Worm (Caenorhabditis elegans): ENCODE results near the gene K03A1.4.

K03A1.4 gene

DNA sequence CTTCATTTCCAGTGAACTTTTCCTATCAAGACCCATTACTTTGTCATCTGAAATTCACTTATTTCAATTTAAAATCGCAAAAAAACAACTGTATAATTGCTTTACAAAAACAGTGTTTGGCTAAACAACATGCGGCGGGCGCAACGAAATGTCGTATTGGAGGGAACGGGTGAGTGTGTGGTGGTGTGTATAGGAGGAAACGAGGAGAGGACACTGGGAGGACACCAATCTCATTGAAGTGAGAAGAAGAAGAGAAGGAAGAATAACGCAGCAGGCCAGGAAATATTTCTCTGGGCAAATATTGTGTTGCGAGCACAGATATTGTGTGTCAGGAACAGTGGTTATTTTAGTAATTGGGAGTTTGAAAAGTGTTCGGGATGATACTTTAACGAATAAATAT is 44.0 kb downstream of the K03A1.4 start, which contains the start of gene F46H5.4:
Gene F46H5.4, minus strand, starts transcription at position 53 of the 400 bp plus-strand sequence.
- TF ChIP-seq lag-1 (GFP tag; IDR thresholded peaks at IDR 0.05) (no peak), mxl-1 (tag; optimal IDR thresholded peaks at IDR 0.05) (no peak), fkh-3 (tag; optimal IDR thresholded peaks at IDR 0.05) (no peak), nhr-80 (tag; optimal IDR thresholded peaks at IDR 0.05) (peak; percentile 25), rec-8 (tag; optimal IDR thresholded peaks at IDR 0.05) (no peak), attf-3 (GFP tag; conservative IDR thresholded peaks at IDR 0.05) (peak; percentile 81), hlh-12 (tag; optimal IDR thresholded peaks at IDR 0.05) (no peak), ceh-91 (GFP tag; IDR thresholded peaks at IDR 0.05) (no peak), zim-3 (tag; optimal IDR thresholded peaks at IDR 0.05) (no peak)
